Fruit fly (Drosophila melanogaster) whole organism, embryonic: ENCODE measurements around the gene CG11241.

Experiments
- Aef1 ChIP-seq: fragments of 200-800 bp; sonication (Bioruptor generic); IDR thresholded peaks from 3 replicates; pipeline ENCODE4 v1.3.6; 2022; ENCODE audit warnings: missing biosample characterization, missing genetic modification characterization
- Blimp-1 ChIP-seq: fragments of 200-800 bp; sonication (Bioruptor generic); optimal IDR thresholded peaks from 3 replicates; lab custom pipeline; 2018; ENCODE audit warnings: missing biosample characterization, missing genetic modification characterization, mild to moderate bottlenecking, moderate library complexity, missing genetic modification reagents
- Bteb2 ChIP-seq: fragments of 200-800 bp; sonication (Bioruptor generic); optimal IDR thresholded peaks from 2 replicates; lab custom pipeline; 2016; ENCODE audit warnings: missing biosample characterization, missing genetic modification characterization
- CG10431 ChIP-seq: fragments of 200-800 bp; sonication (Bioruptor generic); optimal IDR thresholded peaks from 3 replicates; lab custom pipeline; 2018; ENCODE audit warnings: missing biosample characterization, mild to moderate bottlenecking, missing genetic modification characterization
- CG10959 ChIP-seq: fragments of 200-800 bp; sonication (Bioruptor generic); IDR thresholded peaks from 2 replicates; pipeline ENCODE4 v1.3.6; 2022; ENCODE audit warnings: missing biosample characterization, missing genetic modification characterization
- CG10979 ChIP-seq: fragments of 200-800 bp; sonication (Bioruptor generic); optimal IDR thresholded peaks from 2 replicates; lab custom pipeline; 2018; ENCODE audit warnings: missing biosample characterization, mild to moderate bottlenecking, missing genetic modification characterization, moderate library complexity
- CG11456 ChIP-seq: fragments of 200-800 bp; sonication (Bioruptor generic); IDR thresholded peaks from 3 replicates; pipeline ENCODE4 v1.3.6; 2022; ENCODE audit warnings: missing biosample characterization, missing genetic modification characterization
- CG12236 ChIP-seq: fragments of 200-800 bp; sonication (Bioruptor generic); optimal IDR thresholded peaks from 2 replicates; lab custom pipeline; 2016; ENCODE audit warnings: missing biosample characterization, missing genetic modification characterization
- CG12391 ChIP-seq: fragments of 200-800 bp; sonication (Bioruptor generic); optimal IDR thresholded peaks from 3 replicates; lab custom pipeline; 2018; ENCODE audit warnings: missing biosample characterization, mild to moderate bottlenecking, missing genetic modification characterization, moderate library complexity
- CG12769 ChIP-seq: fragments of 200-800 bp; sonication (Bioruptor generic); optimal IDR thresholded peaks from 2 replicates; lab custom pipeline; 2019; ENCODE audit warnings: missing biosample characterization, mild to moderate bottlenecking, missing genetic modification characterization, moderate library complexity
- CG14667 ChIP-seq: fragments of 200-800 bp; sonication (Bioruptor generic); IDR thresholded peaks from 2 replicates; pipeline ENCODE4 v1.3.6; 2022; ENCODE audit warnings: missing biosample characterization, missing genetic modification characterization
- CG15696 ChIP-seq: fragments of 200-800 bp; sonication (Bioruptor generic); optimal IDR thresholded peaks from 2 replicates; lab custom pipeline; 2019; ENCODE audit warnings: missing biosample characterization, mild to moderate bottlenecking, missing genetic modification characterization, moderate library complexity
- CG17328 ChIP-seq: fragments of 200-800 bp; sonication (Bioruptor generic); IDR thresholded peaks from 2 replicates; pipeline ENCODE4 v1.3.6; 2022; ENCODE audit warnings: missing biosample characterization, missing genetic modification characterization
- CG17568 ChIP-seq: fragments of 200-800 bp; sonication (Bioruptor generic); optimal IDR thresholded peaks from 2 replicates; lab custom pipeline; 2018; ENCODE audit warnings: missing biosample characterization, mild to moderate bottlenecking, missing genetic modification characterization, moderate library complexity
- CG33213 ChIP-seq: fragments of 200-800 bp; sonication (Bioruptor generic); optimal IDR thresholded peaks from 3 replicates; lab custom pipeline; 2016; ENCODE audit warnings: missing biosample characterization, missing genetic modification characterization
- CG4360 ChIP-seq: fragments of 200-800 bp; sonication (Bioruptor generic); IDR thresholded peaks from 2 replicates; pipeline ENCODE4 v1.3.6; 2022; ENCODE audit warnings: missing biosample characterization, missing genetic modification characterization
- CG6765 ChIP-seq: fragments of 200-800 bp; sonication (Bioruptor generic); optimal IDR thresholded peaks from 3 replicates; lab custom pipeline; 2017; ENCODE audit warnings: missing biosample characterization, mild to moderate bottlenecking, missing genetic modification characterization
- CG8388 ChIP-seq: fragments of 200-800 bp; sonication (Bioruptor generic); optimal IDR thresholded peaks from 2 replicates; lab custom pipeline; 2019; ENCODE audit warnings: missing biosample characterization, mild to moderate bottlenecking, missing genetic modification characterization, moderate library complexity
- CG9817 ChIP-seq: fragments of 200-800 bp; sonication (Bioruptor generic); optimal IDR thresholded peaks from 2 replicates; lab custom pipeline; 2018; ENCODE audit warnings: missing biosample characterization, mild to moderate bottlenecking, missing genetic modification characterization, moderate library complexity
- Camta ChIP-seq: fragments of 200-800 bp; sonication (Bioruptor generic); optimal IDR thresholded peaks from 2 replicates; lab custom pipeline; 2016; ENCODE audit warnings: missing biosample characterization, missing genetic modification characterization
- D ChIP-seq, 2 experiments: fragments of 200-800 bp in 1 of 2; fragments of >200 bp in 1 of 2; sonication (Bioruptor generic) in 1 of 2; optimal IDR thresholded peaks; 2 replicates in 1 of 2; 3 replicates in 1 of 2; lab custom pipeline; 2017; ENCODE audit warnings: mild to moderate bottlenecking in 1 of 2, missing biosample characterization in 1 of 2, missing genetic modification characterization in 1 of 2, missing genetic modification reagents in 1 of 2
- Dip2 ChIP-seq: fragments of 200-800 bp; sonication (Bioruptor generic); IDR thresholded peaks from 2 replicates; pipeline ENCODE4 v1.3.6; 2022; ENCODE audit warnings: missing biosample characterization, missing genetic modification characterization
- Drgx ChIP-seq: fragments of 200-800 bp; sonication (Bioruptor generic); IDR thresholded peaks from 2 replicates; pipeline ENCODE4 v1.3.6; 2022; ENCODE audit warnings: missing biosample characterization, missing genetic modification characterization
- HLH4C ChIP-seq: fragments of 200-800 bp; sonication (Bioruptor generic); IDR thresholded peaks from 3 replicates; pipeline ENCODE4 v1.3.6; 2022; ENCODE audit warnings: missing biosample characterization, missing genetic modification characterization; ENCODE audit not compliant: partially characterized antibody
- Med ChIP-seq: fragments of 200-800 bp; sonication (Bioruptor generic); peaks from one replicate; lab custom pipeline; 2016; ENCODE audit warnings: missing biosample characterization, missing genetic modification characterization, mild to moderate bottlenecking, inconsistent platforms, moderate library complexity
- Rx ChIP-seq: fragments of 200-800 bp; sonication (Bioruptor generic); IDR thresholded peaks from 2 replicates; pipeline ENCODE4 v1.3.6; 2022; ENCODE audit warnings: missing biosample characterization, missing genetic modification characterization
- TFAM ChIP-seq: fragments of 200-800 bp; sonication (Bioruptor generic); optimal IDR thresholded peaks from 2 replicates; lab custom pipeline; 2017; ENCODE audit warnings: missing biosample characterization, missing genetic modification characterization, inconsistent platforms
- YL-1 ChIP-seq: fragments of 200-800 bp; sonication (Bioruptor generic); optimal IDR thresholded peaks from 3 replicates; lab custom pipeline; 2017; ENCODE audit warnings: missing biosample characterization, mild to moderate bottlenecking, missing genetic modification characterization
- al ChIP-seq: fragments of 200-800 bp; sonication (Bioruptor generic); IDR thresholded peaks from 2 replicates; pipeline ENCODE4 v1.3.6; 2022; ENCODE audit warnings: missing biosample characterization, missing genetic modification characterization
- bab2 ChIP-seq: fragments of 200-800 bp; sonication (Bioruptor generic); optimal IDR thresholded peaks from 2 replicates; lab custom pipeline; 2016; ENCODE audit warnings: missing biosample characterization, missing genetic modification characterization
- bbx ChIP-seq: fragments of 200-800 bp; sonication (Bioruptor generic); IDR thresholded peaks from 2 replicates; pipeline ENCODE4 v1.3.6; 2022; ENCODE audit warnings: missing biosample characterization, missing genetic modification characterization; ENCODE audit not compliant: partially characterized antibody
- bowl ChIP-seq: fragments of 200-800 bp; sonication (Bioruptor generic); IDR thresholded peaks from 2 replicates; pipeline ENCODE4 v1.3.6; 2022; ENCODE audit warnings: missing biosample characterization, missing genetic modification characterization
- cas ChIP-seq: fragments of 200-800 bp; sonication (Bioruptor generic); IDR thresholded peaks from 2 replicates; pipeline ENCODE4 v1.3.6; 2022; ENCODE audit warnings: missing biosample characterization, missing genetic modification characterization
- caup ChIP-seq: fragments of 200-800 bp; sonication (Bioruptor generic); optimal IDR thresholded peaks from 3 replicates; lab custom pipeline; 2017; ENCODE audit warnings: missing biosample characterization, mild to moderate bottlenecking, missing genetic modification characterization, moderate library complexity; ENCODE audit not compliant: severe bottlenecking
- cg ChIP-seq: fragments of 200-800 bp; sonication (Bioruptor generic); optimal IDR thresholded peaks from 3 replicates; lab custom pipeline; 2019; ENCODE audit warnings: missing biosample characterization, mild to moderate bottlenecking, missing genetic modification characterization, moderate library complexity
- crol ChIP-seq: fragments of 200-800 bp; sonication (Bioruptor generic); IDR thresholded peaks from 2 replicates; pipeline ENCODE4 v1.3.6; 2022; ENCODE audit warnings: missing biosample characterization, missing genetic modification characterization
- dysf ChIP-seq: fragments of 200-800 bp; sonication (Bioruptor generic); IDR thresholded peaks from 3 replicates; pipeline ENCODE4 v1.3.6; 2022; ENCODE audit warnings: missing biosample characterization, missing genetic modification characterization
- fru ChIP-seq: fragments of >200 bp; optimal IDR thresholded peaks from 2 replicates; lab custom pipeline; 2017
- kay ChIP-seq: fragments of 200-800 bp; sonication (Bioruptor generic); optimal IDR thresholded peaks from 2 replicates; lab custom pipeline; 2016; ENCODE audit warnings: missing biosample characterization, missing genetic modification characterization
- kni ChIP-seq: fragments of 200-800 bp; sonication (Bioruptor generic); optimal IDR thresholded peaks from 3 replicates; lab custom pipeline; 2017; ENCODE audit warnings: mild to moderate bottlenecking, missing biosample characterization, missing genetic modification reagents, missing genetic modification characterization
- lola ChIP-seq, 3 experiments: fragments of >200 bp in 2 of 3; fragments of 200-800 bp in 1 of 3; sonication (Bioruptor generic) in 1 of 3; optimal IDR thresholded peaks; 2 replicates each; lab custom pipeline; 2017 to 2019; ENCODE audit warnings: missing biosample characterization in 3 of 3, missing genetic modification characterization in 3 of 3, mild to moderate bottlenecking in 1 of 3, moderate library complexity in 1 of 3
- mirr ChIP-seq: fragments of 200-800 bp; sonication (Bioruptor generic); optimal IDR thresholded peaks from 3 replicates; lab custom pipeline; 2018; ENCODE audit warnings: missing biosample characterization, mild to moderate bottlenecking, missing genetic modification characterization
- pita ChIP-seq: fragments of 200-800 bp; sonication (Bioruptor generic); optimal IDR thresholded peaks from 2 replicates; lab custom pipeline; 2017; ENCODE audit warnings: missing biosample characterization, mild to moderate bottlenecking, missing genetic modification characterization
- sens ChIP-seq: fragments of 200-800 bp; sonication (Bioruptor generic); peaks from one replicate; lab custom pipeline; 2016; ENCODE audit warnings: missing biosample characterization, missing genetic modification characterization
- sima ChIP-seq: fragments of 200-800 bp; sonication (Bioruptor generic); optimal IDR thresholded peaks from 2 replicates; lab custom pipeline; 2016; ENCODE audit warnings: missing biosample characterization, missing genetic modification characterization
- sob ChIP-seq: fragments of 200-800 bp; sonication (Bioruptor generic); IDR thresholded peaks from 2 replicates; pipeline ENCODE4 v1.3.6; 2022; ENCODE audit warnings: missing biosample characterization, missing genetic modification characterization
- sr ChIP-seq: fragments of 200-800 bp; sonication (Bioruptor generic); IDR thresholded peaks from 3 replicates; pipeline ENCODE4 v1.3.6; 2022; ENCODE audit warnings: missing biosample characterization, missing genetic modification characterization
- stc ChIP-seq: fragments of 200-800 bp; sonication (Bioruptor generic); IDR thresholded peaks from 2 replicates; pipeline ENCODE4 v1.3.6; 2022; ENCODE audit warnings: missing biosample characterization, missing genetic modification characterization
- zfh2 ChIP-seq: fragments of 200-800 bp; sonication (Bioruptor generic); optimal IDR thresholded peaks from 2 replicates; lab custom pipeline; 2016; ENCODE audit warnings: missing biosample characterization, missing genetic modification characterization

Gene CG11241

dm6 chr3L:22742945-22743582 is 4.8 kb upstream of the CG11241 start (continued):
- TF ChIP-seq CG11456 (GFP tag; lab: Robert Waterston, UW) (no peak), CG8388 (GFP tag; lab: Kevin White, UChicago) (peak; percentile 11), D (optimal IDR thresholded peaks at IDR 0.05; lab: Kevin White, UChicago) (no peak), D (GFP tag; optimal IDR thresholded peaks at IDR 0.05; lab: Kevin White, UChicago) (no peak), CG4360 (GFP tag; lab: Robert Waterston, UW) (peak; percentile 83)

DNA sequence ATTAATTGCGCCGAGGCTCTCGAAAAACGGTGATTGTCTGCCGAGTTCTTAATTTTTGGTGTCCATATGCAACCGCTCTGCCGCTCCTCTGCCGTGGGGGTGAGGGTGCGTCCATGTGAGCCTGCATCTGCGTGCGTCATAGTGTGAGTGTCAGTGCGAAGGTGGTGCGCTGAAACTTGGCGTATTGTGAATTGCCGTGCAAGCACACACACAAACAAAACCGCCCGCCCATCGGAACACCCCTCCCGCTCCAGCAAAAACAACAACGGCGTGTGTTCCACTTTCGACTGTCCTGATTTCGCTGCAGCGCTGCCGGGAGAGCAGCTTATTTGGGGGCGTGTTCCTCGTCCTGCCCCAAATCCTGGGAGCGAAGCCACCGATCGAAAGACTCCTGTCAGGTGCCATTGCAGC is 3.9 kb upstream of the CG11241 start:
- TF ChIP-seq lola (GFP tag; optimal IDR thresholded peaks at IDR 0.05; lab: Kevin White, UChicago) (no peak), CG17568 (GFP tag; lab: Kevin White, UChicago) (no peak), YL-1 (no peak), CG14667 (GFP tag; lab: Robert Waterston, UW) (no peak), cas (GFP tag; lab: Robert Waterston, UW) (no peak), sima (GFP tag; lab: Kevin White, UChicago) (no peak), Bteb2 (no peak), stc (GFP tag; lab: Robert Waterston, UW) (no peak), sens (GFP tag; lab: Kevin White, UChicago) (no peak), dysf (GFP tag; lab: Robert Waterston, UW) (no peak), Rx (no peak), crol (peak; percentile 44; the same call in 1 of the 2 replicates), bab2 (GFP tag; lab: Kevin White, UChicago) (no peak), pita (GFP tag; lab: Kevin White, UChicago) (no peak), Drgx (GFP tag; lab: Robert Waterston, UW) (no peak), CG33213 (GFP tag; lab: Kevin White, UChicago) (no peak), bbx (GFP tag; lab: Robert Waterston, UW) (0 out of 2 replicates have a peak, but pooled peaks have one; percentile 6), CG12236 (GFP tag; lab: Kevin White, UChicago) (no peak), bowl (GFP tag; lab: Robert Waterston, UW) (no peak), CG10979 (no peak), al (GFP tag; lab: Robert Waterston, UW) (no peak), kay (GFP tag; lab: Kevin White, UChicago) (no peak), mirr (GFP tag; lab: Kevin White, UChicago) (no peak), cg (GFP tag; lab: Kevin White, UChicago) (peak; percentile 85), CG9817 (tag; lab: Kevin White, UChicago) (no peak), CG12391 (tag; lab: Kevin White, UChicago) (no peak), TFAM (GFP tag; lab: Kevin White, UChicago) (no peak), HLH4C (GFP tag; lab: Robert Waterston, UW) (no peak), caup (GFP tag; lab: Kevin White, UChicago) (no peak), Dip2 (GFP tag; lab: Robert Waterston, UW) (no peak), Med (GFP tag; lab: Kevin White, UChicago) (peak; percentile 7), CG15696 (no peak), Camta (no peak), sr (no peak), sob (no peak), CG10431 (no peak), kni (no peak), CG11456 (GFP tag; lab: Robert Waterston, UW) (no peak), CG10959 (GFP tag; lab: Robert Waterston, UW) (no peak), CG17328 (GFP tag; lab: Robert Waterston, UW) (no peak), zfh2 (GFP tag; lab: Kevin White, UChicago) (no peak), fru (lab: Kevin White, UChicago) (no peak), Blimp-1 (GFP tag; lab: Kevin White, UChicago) (no peak), CG12769 (tag; lab: Kevin White, UChicago) (no peak), CG6765 (GFP tag; lab: Kevin White, UChicago) (no peak), Aef1 (GFP tag; lab: Robert Waterston, UW) (no peak)
